Fruit fly (Drosophila melanogaster) whole organism, embryonic: ENCODE results near the gene Pfas.

ENCODE experiments used
- B-H2 ChIP-seq: fragments of 200-800 bp; sonication (Bioruptor generic); optimal IDR thresholded peaks from 2 replicates; lab custom pipeline; 2018; ENCODE audit warnings: missing biosample characterization, mild to moderate bottlenecking, missing genetic modification characterization
- CG11093 ChIP-seq: fragments of 200-800 bp; sonication (Bioruptor generic); IDR thresholded peaks from 3 replicates; pipeline ENCODE4 v1.3.6; 2022; ENCODE audit warnings: missing biosample characterization, missing genetic modification characterization
- CG11504 ChIP-seq: fragments of 200-800 bp; sonication (Bioruptor generic); optimal IDR thresholded peaks from 3 replicates; lab custom pipeline; 2019; ENCODE audit warnings: missing biosample characterization, mild to moderate bottlenecking, missing genetic modification characterization, moderate library complexity
- CG12071 ChIP-seq: fragments of 200-800 bp; sonication (Bioruptor generic); optimal IDR thresholded peaks from 3 replicates; lab custom pipeline; 2018; ENCODE audit warnings: missing biosample characterization, mild to moderate bottlenecking, missing genetic modification characterization
- CG12659 ChIP-seq: fragments of 200-800 bp; sonication (Bioruptor generic); optimal IDR thresholded peaks from 3 replicates; lab custom pipeline; 2017; ENCODE audit warnings: mild to moderate bottlenecking, missing biosample characterization, missing genetic modification reagents, missing genetic modification characterization
- CG13287 ChIP-seq: fragments of 200-800 bp; sonication (Bioruptor generic); IDR thresholded peaks from 2 replicates; pipeline ENCODE4 v1.3.6; 2022; ENCODE audit warnings: missing biosample characterization, missing genetic modification characterization; ENCODE audit not compliant: partially characterized antibody
- CG14860 ChIP-seq: fragments of 200-800 bp; sonication (Bioruptor generic); IDR thresholded peaks from 3 replicates; pipeline ENCODE4 v1.3.6; 2022; ENCODE audit warnings: missing biosample characterization, missing genetic modification characterization; ENCODE audit not compliant: partially characterized antibody
- CG15696 ChIP-seq: fragments of 200-800 bp; sonication (Bioruptor generic); optimal IDR thresholded peaks from 2 replicates; lab custom pipeline; 2019; ENCODE audit warnings: missing biosample characterization, mild to moderate bottlenecking, missing genetic modification characterization, moderate library complexity
- CG1603 ChIP-seq: fragments of 200-800 bp; sonication (Bioruptor generic); optimal IDR thresholded peaks from 2 replicates; lab custom pipeline; 2019; ENCODE audit warnings: missing biosample characterization, mild to moderate bottlenecking, missing genetic modification characterization, moderate library complexity
- CG16815 ChIP-seq: fragments of 200-800 bp; sonication (Bioruptor generic); optimal IDR thresholded peaks from 3 replicates; lab custom pipeline; 2017; ENCODE audit warnings: missing biosample characterization, mild to moderate bottlenecking, missing genetic modification characterization
- CG17186 ChIP-seq: fragments of 200-800 bp; sonication (Bioruptor generic); optimal IDR thresholded peaks from 3 replicates; lab custom pipeline; 2017; ENCODE audit warnings: missing biosample characterization, missing genetic modification reagents, missing genetic modification characterization
- CG17361 ChIP-seq: fragments of 200-800 bp; sonication (Bioruptor generic); IDR thresholded peaks from 3 replicates; pipeline ENCODE4 v1.3.6; 2022; ENCODE audit warnings: missing biosample characterization, missing genetic modification characterization
- CG17612 ChIP-seq: fragments of 200-800 bp; sonication (Bioruptor generic); IDR thresholded peaks from 2 replicates; pipeline ENCODE4 v1.3.6; 2022; ENCODE audit warnings: missing biosample characterization, missing genetic modification characterization
- CG18262 ChIP-seq: fragments of 200-800 bp; optimal IDR thresholded peaks from 3 replicates; lab custom pipeline; 2019; ENCODE audit warnings: missing biosample characterization, mild to moderate bottlenecking, missing genetic modification characterization, moderate library complexity
- CG2678 ChIP-seq: fragments of 200-800 bp; sonication (Bioruptor generic); optimal IDR thresholded peaks from 3 replicates; lab custom pipeline; 2019; ENCODE audit warnings: missing biosample characterization, mild to moderate bottlenecking, missing genetic modification characterization, moderate library complexity
- CG31441 ChIP-seq: fragments of 200-800 bp; sonication (Bioruptor generic); IDR thresholded peaks from 2 replicates; pipeline ENCODE4 v1.3.6; 2022; ENCODE audit warnings: missing biosample characterization, missing genetic modification characterization
- CG34224 ChIP-seq: fragments of 200-800 bp; sonication (Bioruptor generic); IDR thresholded peaks from 3 replicates; pipeline ENCODE4 v1.3.6; 2022; ENCODE audit warnings: missing biosample characterization, missing genetic modification characterization; ENCODE audit not compliant: partially characterized antibody
- CG34422 ChIP-seq: fragments of 200-800 bp; sonication (Bioruptor generic); IDR thresholded peaks from 3 replicates; pipeline ENCODE4 v1.3.6; 2022; ENCODE audit warnings: missing biosample characterization, missing genetic modification characterization
- CG8290 ChIP-seq, 3 experiments: fragments of 200-800 bp; sonication (Bioruptor generic); optimal IDR thresholded peaks; 2 replicates each; lab custom pipeline; 2016 to 2019; ENCODE audit warnings: missing biosample characterization in 3 of 3, missing genetic modification characterization in 3 of 3, mild to moderate bottlenecking in 2 of 3, moderate library complexity in 1 of 3
- CG9797 ChIP-seq: fragments of 200-800 bp; sonication (Bioruptor generic); optimal IDR thresholded peaks from 3 replicates; lab custom pipeline; 2018; ENCODE audit warnings: missing biosample characterization, mild to moderate bottlenecking, missing genetic modification characterization
- D19A ChIP-seq: fragments of 200-800 bp; optimal IDR thresholded peaks from 3 replicates; lab custom pipeline; 2019; ENCODE audit warnings: missing biosample characterization, mild to moderate bottlenecking, missing genetic modification characterization, moderate library complexity
- Dll ChIP-seq: fragments of 200-800 bp; sonication (Bioruptor generic); IDR thresholded peaks from 4 replicates; pipeline ENCODE4 v1.3.6; 2022; ENCODE audit warnings: missing biosample characterization, missing genetic modification characterization; ENCODE audit not compliant: partially characterized antibody
- E2f2 ChIP-seq: fragments of 200-800 bp; sonication (Bioruptor generic); IDR thresholded peaks from 2 replicates; pipeline ENCODE4 v1.3.6; 2022; ENCODE audit warnings: missing biosample characterization, missing genetic modification characterization
- Elba2 ChIP-seq: fragments of 200-800 bp; sonication (Bioruptor generic); optimal IDR thresholded peaks from 3 replicates; lab custom pipeline; 2016; ENCODE audit warnings: missing biosample characterization, missing genetic modification characterization
- Ets65A ChIP-seq: fragments of 200-800 bp; sonication (Bioruptor generic); peaks from one replicate; lab custom pipeline; 2016; ENCODE audit warnings: missing biosample characterization, missing genetic modification characterization
- Hmx ChIP-seq: fragments of 200-800 bp; sonication (Bioruptor generic); optimal IDR thresholded peaks from 2 replicates; lab custom pipeline; 2016; ENCODE audit warnings: missing biosample characterization, missing genetic modification characterization
- Lhr ChIP-seq: fragments of 200-800 bp; sonication (Bioruptor generic); optimal IDR thresholded peaks from 3 replicates; lab custom pipeline; 2017; ENCODE audit warnings: mild to moderate bottlenecking, missing biosample characterization, missing genetic modification reagents, missing genetic modification characterization
- MBD-R2 ChIP-seq: fragments of 200-800 bp; sonication (Bioruptor generic); IDR thresholded peaks from 2 replicates; pipeline ENCODE4 v1.3.6; 2022; ENCODE audit warnings: missing biosample characterization, missing genetic modification characterization
- MESR4 ChIP-seq: fragments of 200-800 bp; sonication (Bioruptor generic); optimal IDR thresholded peaks from 2 replicates; lab custom pipeline; 2018; ENCODE audit warnings: missing biosample characterization, mild to moderate bottlenecking, missing genetic modification characterization, moderate library complexity
- Max ChIP-seq: fragments of 200-800 bp; sonication (Bioruptor generic); optimal IDR thresholded peaks from 2 replicates; lab custom pipeline; 2016; ENCODE audit warnings: missing biosample characterization, mild to moderate bottlenecking, missing genetic modification characterization
- Myb ChIP-seq: fragments of 200-800 bp; sonication (Bioruptor generic); optimal IDR thresholded peaks from 2 replicates; lab custom pipeline; 2016; ENCODE audit warnings: missing biosample characterization, missing genetic modification characterization
- Nf-YA ChIP-seq: fragments of 200-800 bp; sonication (Bioruptor generic); IDR thresholded peaks from 2 replicates; pipeline ENCODE4 v1.3.6; 2022; ENCODE audit warnings: missing biosample characterization, missing genetic modification characterization
- Optix ChIP-seq: fragments of 200-800 bp; sonication (Bioruptor generic); IDR thresholded peaks from 3 replicates; pipeline ENCODE4 v1.3.6; 2022; ENCODE audit warnings: missing biosample characterization, missing genetic modification characterization
- Pdp1 ChIP-seq, 2 experiments: fragments of 200-800 bp; sonication (Bioruptor generic); optimal IDR thresholded peaks; 3 replicates each; lab custom pipeline; 2016; ENCODE audit warnings: missing biosample characterization in 2 of 2, missing genetic modification characterization in 2 of 2, mild to moderate bottlenecking in 1 of 2, moderate library complexity in 1 of 2
- Sin3A ChIP-seq: fragments of >200 bp; optimal IDR thresholded peaks from 2 replicates; lab custom pipeline; 2018
- Sry-δ ChIP-seq: fragments of 200-800 bp; sonication (Bioruptor generic); optimal IDR thresholded peaks from 2 replicates; lab custom pipeline; 2016; ENCODE audit warnings: missing biosample characterization, missing genetic modification characterization
- YL-1 ChIP-seq: fragments of 200-800 bp; sonication (Bioruptor generic); optimal IDR thresholded peaks from 3 replicates; lab custom pipeline; 2017; ENCODE audit warnings: missing biosample characterization, mild to moderate bottlenecking, missing genetic modification characterization
- ci ChIP-seq: fragments of 200-800 bp; sonication (Bioruptor generic); IDR thresholded peaks from 3 replicates; pipeline ENCODE4 v1.3.6; 2022; ENCODE audit warnings: missing biosample characterization, missing genetic modification characterization
- crp ChIP-seq, 2 experiments: fragments of 200-800 bp; sonication (Bioruptor generic); optimal IDR thresholded peaks; 2 replicates in 1 of 2; 3 replicates in 1 of 2; lab custom pipeline; 2017; ENCODE audit warnings: missing biosample characterization in 2 of 2, missing genetic modification characterization in 2 of 2, mild to moderate bottlenecking in 1 of 2, moderate library complexity in 1 of 2
- dm ChIP-seq: fragments of 200-800 bp; sonication (Bioruptor generic); optimal IDR thresholded peaks from 3 replicates; lab custom pipeline; 2016; ENCODE audit warnings: missing biosample characterization, missing genetic modification characterization
- gfzf ChIP-seq: fragments of 200-800 bp; sonication (Bioruptor generic); optimal IDR thresholded peaks from 2 replicates; lab custom pipeline; 2016; ENCODE audit warnings: missing biosample characterization, mild to moderate bottlenecking, missing genetic modification characterization, moderate library complexity
- knrl ChIP-seq: fragments of 200-800 bp; sonication (Bioruptor generic); IDR thresholded peaks from 3 replicates; pipeline ENCODE4 v1.3.6; 2022; ENCODE audit warnings: missing biosample characterization, missing genetic modification characterization; ENCODE audit not compliant: partially characterized antibody
- nau ChIP-seq: fragments of 200-800 bp; sonication (Bioruptor generic); optimal IDR thresholded peaks from 3 replicates; lab custom pipeline; 2017; ENCODE audit warnings: missing biosample characterization, mild to moderate bottlenecking, missing genetic modification characterization, missing genetic modification reagents
- phol ChIP-seq: fragments of 200-800 bp; sonication (Bioruptor generic); optimal IDR thresholded peaks from 3 replicates; lab custom pipeline; 2018; ENCODE audit warnings: missing biosample characterization, mild to moderate bottlenecking, missing genetic modification characterization, moderate library complexity
- pzg ChIP-seq: fragments of 200-800 bp; sonication (Bioruptor generic); optimal IDR thresholded peaks from 3 replicates; lab custom pipeline; 2018; ENCODE audit warnings: missing biosample characterization, mild to moderate bottlenecking, missing genetic modification characterization, moderate library complexity
- sna ChIP-seq: fragments of 200-800 bp; sonication (Bioruptor generic); IDR thresholded peaks from 2 replicates; pipeline ENCODE4 v1.3.6; 2022; ENCODE audit warnings: missing biosample characterization, missing genetic modification characterization; ENCODE audit not compliant: partially characterized antibody
- vfl ChIP-seq: fragments of 200-800 bp; sonication (Bioruptor generic); optimal IDR thresholded peaks from 2 replicates; lab custom pipeline; 2016; ENCODE audit warnings: missing biosample characterization, missing genetic modification characterization
- zen ChIP-seq: fragments of 200-800 bp; sonication (Bioruptor generic); optimal IDR thresholded peaks from 3 replicates; lab custom pipeline; 2018; ENCODE audit warnings: missing biosample characterization, mild to moderate bottlenecking, missing genetic modification characterization, moderate library complexity

The Pfas gene

dm6 chr2L:6024345-6024907 is 21.4 kb downstream of the Pfas start, which contains the start of gene CG9107:
CG9107 (minus strand) TSS chr2L:6024539.
- TF ChIP-seq CG9797 (peak; percentile 89), dm (GFP tag; lab: Kevin White, UChicago) (peak; percentile 92), CG13287 (GFP tag; lab: Robert Waterston, UW) (peak; percentile 32; the same call in 1 of the 2 replicates), MESR4 (peak; percentile 39), sna (GFP tag; lab: Robert Waterston, UW) (no peak), CG17186 (GFP tag; lab: Kevin White, UChicago) (peak; percentile 58), knrl (GFP tag; lab: Robert Waterston, UW) (peak; percentile 43; the same call in 1 of the 3 replicates), zen (tag; lab: Kevin White, UChicago) (peak; percentile 22), Sry-δ (GFP tag; lab: Kevin White, UChicago) (peak; percentile 18), D19A (tag; lab: Kevin White, UChicago) (peak; percentile 36), Myb (GFP tag; lab: Kevin White, UChicago) (peak; percentile 78), Nf-YA (GFP tag; lab: Robert Waterston, UW) (no peak), Hmx (GFP tag; lab: Kevin White, UChicago) (no peak), Pdp1 (GFP tag; optimal IDR thresholded peaks at IDR 0.05; lab: Kevin White, UChicago) (peak in 1 of 2 experiments; percentile 34), CG2678 (tag; lab: Kevin White, UChicago) (no peak), E2f2 (GFP tag; lab: Robert Waterston, UW) (peak; percentile 98), CG11504 (peak; percentile 0), Ets65A (GFP tag; lab: Kevin White, UChicago) (peak; percentile 69), pzg (GFP tag; lab: Kevin White, UChicago) (peak; percentile 92), CG16815 (GFP tag; lab: Kevin White, UChicago) (no peak), YL-1 (GFP tag; lab: Kevin White, UChicago) (peak; percentile 25), Lhr (peak; percentile 25), CG1603 (tag; lab: Kevin White, UChicago) (peak; percentile 71), Sin3A (lab: Kevin White, UChicago) (peak; percentile 29), phol (tag; lab: Kevin White, UChicago) (peak; percentile 63), vfl (GFP tag; lab: Kevin White, UChicago) (no peak), CG11093 (no peak), CG17612 (GFP tag; lab: Robert Waterston, UW) (no peak), ci (peak; percentile 42; the same call in 1 of the 3 replicates), CG34224 (GFP tag; lab: Robert Waterston, UW) (0 out of 3 replicates have a peak, but pooled peaks have one; percentile 16), MBD-R2 (GFP tag; lab: Robert Waterston, UW) (peak; percentile 68; the same call in 1 of the 2 replicates), B-H2 (GFP tag; lab: Kevin White, UChicago) (no peak), CG34422 (GFP tag; lab: Robert Waterston, UW) (0 out of 3 replicates have a peak, but pooled peaks have one; percentile 38), Optix (no peak), CG12659 (GFP tag; lab: Kevin White, UChicago) (peak; percentile 10), CG31441 (GFP tag; lab: Robert Waterston, UW) (0 out of 2 replicates have a peak, but pooled peaks have one; percentile 11), nau (no peak), Max (GFP tag; lab: Kevin White, UChicago) (peak; percentile 47), CG8290 (GFP tag; optimal IDR thresholded peaks at IDR 0.05; lab: Kevin White, UChicago) (no peak), CG8290 (tag; optimal IDR thresholded peaks at IDR 0.05; lab: Kevin White, UChicago) (no peak), gfzf (GFP tag; lab: Kevin White, UChicago) (peak; percentile 86), CG14860 (GFP tag; lab: Robert Waterston, UW) (0 out of 3 replicates have a peak, but pooled peaks have one; percentile 11), Elba2 (GFP tag; lab: Kevin White, UChicago) (no peak), Dll (GFP tag; lab: Robert Waterston, UW) (peak; percentile 37; the same call in 1 of the 4 replicates), CG18262 (tag; lab: Kevin White, UChicago) (no peak), CG12071 (GFP tag; lab: Kevin White, UChicago) (no peak), CG17361 (GFP tag; lab: Robert Waterston, UW) (no peak), crp (GFP tag; optimal IDR thresholded peaks at IDR 0.05; lab: Kevin White, UChicago) (no peak), CG15696 (tag; lab: Kevin White, UChicago) (no peak)
